Fruit fly (Drosophila melanogaster): ENCODE data around the gene CG13609.
A peak's percentile ranks its signal among the peaks of the same experiment; 100 is the strongest.

dm6 chr3R:24276104-24277008, 49.5 kb downstream of the CG13609 start, which contains the start of gene Orct:
- TF ChIP-seq ey (GFP tag; optimal IDR thresholded peaks at IDR 0.05) (peak; percentile 58), Dfd (GFP tag; optimal IDR thresholded peaks at IDR 0.05) (no peak)

Measured in whole organism, wandering third instar larva.